Worm (Caenorhabditis elegans) whole organism, midembryonic: ENCODE measurements around the gene sri-29.

Source experiments
- T22C8.4 ChIP-seq: fragments of 200-800 bp; sonication (Bioruptor generic); IDR thresholded peaks from 2 replicates; pipeline ENCODE4 v1.3.6; 2022; ENCODE audit warnings: missing genetic modification characterization, missing compliant biosample characterization
- flt-1 ChIP-seq: fragments of 200-800 bp; sonication (Bioruptor generic); IDR thresholded peaks from 2 replicates; pipeline ENCODE4 v1.3.6; 2022; ENCODE audit warnings: missing genetic modification characterization, missing compliant biosample characterization
- med-1 ChIP-seq: sonication (generic microtip); optimal IDR thresholded peaks from 2 replicates; lab custom pipeline; 2017; ENCODE audit warnings: missing genetic modification characterization, mild to moderate bottlenecking, missing compliant biosample characterization, antibody characterized with exemption, missing genetic modification reagents; ENCODE audit not compliant: insufficient read depth
- ztf-23 ChIP-seq: fragments of 200-800 bp; sonication (Bioruptor generic); IDR thresholded peaks from 2 replicates; pipeline ENCODE4 v1.3.6; 2022; ENCODE audit warnings: missing genetic modification reagents, missing genetic modification characterization, missing compliant biosample characterization
- ztf-29 ChIP-seq: fragments of 200-800 bp; sonication (Bioruptor generic); IDR thresholded peaks from 2 replicates; pipeline ENCODE4 v1.3.6; 2022; ENCODE audit warnings: missing genetic modification reagents, missing genetic modification characterization, missing compliant biosample characterization

ce11 chrII:3005499-3005898 lies 38.6 kb upstream of the sri-29 start, which contains the start of gene lido-12:
- TF ChIP-seq T22C8.4 (GFP tag; lab: Robert Waterston, UW) (peak; percentile 57; the same call in 1 of the 2 replicates), med-1 (GFP tag; lab: Kevin White, UChicago) (no peak), ztf-23 (GFP tag; lab: Robert Waterston, UW) (no peak), ztf-29 (no peak), flt-1 (GFP tag; lab: Robert Waterston, UW) (no peak)
